Fruit fly (Drosophila melanogaster): ENCODE results near the gene hzg.

The hzg gene

dm6 chr3L:16004401-16005237 lies at the start of gene hzg, which contains the start of gene mRpS31 (continued):
- TF ChIP-seq dysf (GFP tag; IDR thresholded peaks at IDR 0.05) (peak; percentile 46; the same call in 1 of the 3 replicates), CG13123 (GFP tag; optimal IDR thresholded peaks at IDR 0.05) (peak; percentile 4), D (optimal IDR thresholded peaks at IDR 0.05) (no peak), D (GFP tag; optimal IDR thresholded peaks at IDR 0.05) (peak; percentile 26), H15 (GFP tag; IDR thresholded peaks at IDR 0.05) (no peak), ems (GFP tag; optimal IDR thresholded peaks at IDR 0.05) (no peak), CG16863 (GFP tag; optimal IDR thresholded peaks at IDR 0.05) (peak; percentile 60), D19B (GFP tag; optimal IDR thresholded peaks at IDR 0.05) (no peak), BEAF-32 (GFP tag; optimal IDR thresholded peaks at IDR 0.05) (peak; percentile 51), sug (tag; optimal IDR thresholded peaks at IDR 0.05) (peak; percentile 67), sna (GFP tag; IDR thresholded peaks at IDR 0.05; ENCODE audit: partially characterized antibody) (no peak), fd102C (GFP tag; optimal IDR thresholded peaks at IDR 0.05) (no peak), CG31365 (tag; optimal IDR thresholded peaks at IDR 0.05) (no peak), CG11560 (tag; IDR thresholded peaks at IDR 0.05) (peak; percentile 17; the same call in 1 of the 3 replicates), CG2199 (GFP tag; IDR thresholded peaks at IDR 0.05) (no peak), fd3F (GFP tag; optimal IDR thresholded peaks at IDR 0.05) (no peak), CG14710 (tag; optimal IDR thresholded peaks at IDR 0.05) (peak; percentile 79), HLH4C (GFP tag; IDR thresholded peaks at IDR 0.05; ENCODE audit: partially characterized antibody) (no peak), danr (GFP tag; IDR thresholded peaks at IDR 0.05) (no peak), CG8478 (optimal IDR thresholded peaks at IDR 0.05) (no peak), CG11695 (GFP tag; IDR thresholded peaks at IDR 0.05) (no peak), Ssrp (tag; optimal IDR thresholded peaks at IDR 0.05) (peak; percentile 55), Scr (GFP tag; IDR thresholded peaks at IDR 0.05; ENCODE audit: partially characterized antibody) (no peak), Doc2 (GFP tag; IDR thresholded peaks at IDR 0.05) (no peak), CG6813 (GFP tag; optimal IDR thresholded peaks at IDR 0.05) (no peak), MBD-R2 (GFP tag; IDR thresholded peaks at IDR 0.05) (peak; percentile 49; the same call in 1 of the 2 replicates), abd-A (tag; optimal IDR thresholded peaks at IDR 0.05) (peak; percentile 37), sd (tag; optimal IDR thresholded peaks at IDR 0.05) (peak; percentile 62), CG12071 (GFP tag; optimal IDR thresholded peaks at IDR 0.05) (no peak), CG3281 (GFP tag; optimal IDR thresholded peaks at IDR 0.05) (peak; percentile 5), psq (GFP tag; optimal IDR thresholded peaks at IDR 0.05) (peak; percentile 74), CG4617 (GFP tag; optimal IDR thresholded peaks at IDR 0.05; ENCODE audit: borderline replicate concordance) (peak; percentile 32), Atf6 (GFP tag; IDR thresholded peaks at IDR 0.05) (peak; percentile 48; the same call in 1 of the 2 replicates), jing (GFP tag; optimal IDR thresholded peaks at IDR 0.05) (no peak), CG4328 (GFP tag; optimal IDR thresholded peaks at IDR 0.05) (no peak), tgo (GFP tag; IDR thresholded peaks at IDR 0.05) (peak; percentile 50; the same call in 2 of the 3 replicates), CG16815 (GFP tag; optimal IDR thresholded peaks at IDR 0.05) (peak; percentile 2), HLH54F (GFP tag; optimal IDR thresholded peaks at IDR 0.05) (peak; percentile 45), CG18011 (GFP tag; optimal IDR thresholded peaks at IDR 0.05) (no peak), slbo (GFP tag; IDR thresholded peaks at IDR 0.05) (peak; percentile 65), Dfd (GFP tag; optimal IDR thresholded peaks at IDR 0.05) (no peak), shn (GFP tag; optimal IDR thresholded peaks at IDR 0.05) (peak; percentile 46), Optix (GFP tag; IDR thresholded peaks at IDR 0.05) (no peak), zen2 (GFP tag; IDR thresholded peaks at IDR 0.05; ENCODE audit: partially characterized antibody) (no peak), E2f2 (GFP tag; IDR thresholded peaks at IDR 0.05) (no peak; the same call in 1 of the 2 replicates), Gsc (GFP tag; IDR thresholded peaks at IDR 0.05) (no peak), CTCF (GFP tag; optimal IDR thresholded peaks at IDR 0.05) (no peak), Abd-B (GFP tag; optimal IDR thresholded peaks at IDR 0.05) (peak; percentile 31), Ada2b (GFP tag; IDR thresholded peaks at IDR 0.05) (peak; percentile 33)
